Fruit fly (Drosophila melanogaster): ENCODE measurements around the gene spen.
A peak's percentile ranks its signal among the peaks of the same experiment; 100 is the strongest.

Gene spen

dm6 chr2L:158649-159257 lies at the start of gene spen, which contains the start of gene CG33635:
TSS of gene spen (plus strand) at chr2L:159032.
TSS of gene CG33635 (minus strand) at chr2L:158664.
- TF ChIP-seq CG8478 (optimal IDR thresholded peaks at IDR 0.05) (no peak), CTCF (optimal IDR thresholded peaks at IDR 0.05) (peak in 1 of 2 experiments; percentile 5)

dm6 chr2L:109098-109799 lies 49.6 kb upstream of the spen start:
- TF ChIP-seq CTCF (optimal IDR thresholded peaks at IDR 0.05) (no peak), CG8478 (optimal IDR thresholded peaks at IDR 0.05) (no peak)

DNA sequence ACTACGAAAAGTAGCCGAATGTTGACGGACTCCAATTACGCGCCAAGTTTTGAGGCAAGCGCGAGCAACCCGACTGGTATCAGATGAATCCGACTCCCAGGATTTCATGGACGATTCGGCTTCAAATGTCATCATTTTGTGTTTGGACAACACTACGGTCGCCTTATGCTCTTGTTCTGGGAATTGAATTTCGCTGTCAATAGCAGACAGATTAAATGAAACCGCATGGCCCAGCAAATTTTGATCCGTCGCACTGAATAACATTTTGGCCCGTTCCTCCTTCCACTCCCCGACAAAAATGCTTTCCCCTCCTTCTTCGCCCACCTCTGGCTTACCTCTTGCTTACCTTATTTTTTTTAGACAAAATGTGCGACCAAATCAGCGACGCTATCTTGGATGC lies 48.8 kb upstream of the spen start:
- TF ChIP-seq CTCF (optimal IDR thresholded peaks at IDR 0.05) (no peak), CG8478 (optimal IDR thresholded peaks at IDR 0.05) (no peak)

DNA sequence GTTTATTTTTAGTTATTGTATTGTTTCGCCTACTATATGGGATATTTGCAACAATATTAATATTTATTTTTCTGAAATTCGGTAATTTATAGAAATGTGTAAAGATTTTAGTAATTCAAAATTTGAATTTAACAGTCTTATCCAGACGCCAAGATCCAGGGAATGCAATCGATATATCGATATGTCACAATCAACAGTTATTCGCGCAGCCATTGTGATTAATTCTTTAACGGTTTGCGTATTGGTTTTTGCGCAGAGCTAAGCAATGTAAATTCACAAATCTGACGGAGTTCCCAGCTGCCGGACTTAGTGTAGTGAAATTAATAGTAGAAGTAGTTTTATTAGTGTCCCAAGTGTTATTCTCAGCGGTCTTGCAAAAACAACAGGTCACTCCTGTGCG lies 44.4 kb upstream of the spen start, which contains the start of gene ND-15:
TSS of gene ND-15 (plus strand) at position 298 of the 400 bp plus-strand sequence.
- TF ChIP-seq CG8478 (optimal IDR thresholded peaks at IDR 0.05) (no peak), CTCF (optimal IDR thresholded peaks at IDR 0.05) (peak in 1 of 2 experiments; percentile 14)

dm6 chr2L:116388-116787 lies 42.4 kb upstream of the spen start, which contains the start of gene CG13694:
TSS of gene CG13694 (minus strand) at chr2L:116488.
- TF ChIP-seq CTCF (optimal IDR thresholded peaks at IDR 0.05): no peak
- no peak for TF ChIP-seq CG8478 (optimal IDR thresholded peaks at IDR 0.05)

- TF ChIP-seq CTCF (optimal IDR thresholded peaks at IDR 0.05) (no peak), CG8478 (optimal IDR thresholded peaks at IDR 0.05) (no peak)
These were observed 41.1 kb upstream of the spen start for dm6 chr2L:117750-118149.

DNA sequence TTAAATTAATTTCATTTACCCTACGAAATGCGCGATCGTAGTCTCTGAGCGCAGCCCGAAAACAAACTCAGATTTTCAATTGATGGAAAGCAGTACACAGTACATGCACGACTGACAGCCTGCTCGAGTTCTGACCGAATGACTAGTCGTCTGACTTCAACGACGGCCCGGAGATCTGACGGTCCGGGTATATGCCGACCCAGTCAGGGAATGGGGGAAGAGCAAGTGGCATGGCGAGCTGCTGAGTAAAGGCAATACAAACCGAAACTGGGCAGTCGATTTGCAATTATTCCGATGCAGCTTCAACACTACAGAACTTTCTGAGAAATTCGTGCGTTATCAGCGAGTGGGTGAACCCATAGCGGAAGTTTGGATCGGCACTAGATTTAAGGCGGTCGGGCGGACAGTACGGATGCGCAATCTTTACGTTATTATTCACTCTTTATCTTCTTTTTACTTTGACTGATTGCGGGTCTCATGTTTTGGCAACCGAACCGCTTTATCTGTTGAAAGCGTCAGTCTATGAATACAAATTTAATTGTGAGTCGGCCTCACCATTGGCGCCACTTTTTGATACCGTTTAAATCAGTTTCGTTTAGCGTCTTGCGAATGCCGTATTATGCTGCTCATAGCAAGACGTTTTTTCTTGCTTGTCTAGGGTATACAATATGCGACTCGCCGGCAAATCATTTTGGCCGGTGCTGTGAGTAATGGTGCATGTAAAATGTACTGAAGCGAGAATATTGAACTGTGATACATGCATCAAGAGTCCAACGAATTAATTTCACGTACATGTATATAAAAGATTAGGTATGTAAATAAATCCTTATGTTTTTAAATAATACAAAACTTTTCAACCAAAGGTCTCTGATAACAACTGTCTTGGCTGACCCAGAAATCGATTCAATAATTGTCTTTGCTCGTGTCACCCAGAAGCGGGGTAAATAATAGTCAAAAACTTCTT lies 38.1 kb upstream of the spen start:
- no peak for TF ChIP-seq CG8478 (optimal IDR thresholded peaks at IDR 0.05)
- TF ChIP-seq CTCF (optimal IDR thresholded peaks at IDR 0.05): no peak

dm6 chr2L:121456-121831 lies 37.4 kb upstream of the spen start, which contains the start of gene CG4822:
TSS of gene CG4822 (minus strand) at chr2L:121754.
- TF ChIP-seq CTCF (optimal IDR thresholded peaks at IDR 0.05): no peak

DNA sequence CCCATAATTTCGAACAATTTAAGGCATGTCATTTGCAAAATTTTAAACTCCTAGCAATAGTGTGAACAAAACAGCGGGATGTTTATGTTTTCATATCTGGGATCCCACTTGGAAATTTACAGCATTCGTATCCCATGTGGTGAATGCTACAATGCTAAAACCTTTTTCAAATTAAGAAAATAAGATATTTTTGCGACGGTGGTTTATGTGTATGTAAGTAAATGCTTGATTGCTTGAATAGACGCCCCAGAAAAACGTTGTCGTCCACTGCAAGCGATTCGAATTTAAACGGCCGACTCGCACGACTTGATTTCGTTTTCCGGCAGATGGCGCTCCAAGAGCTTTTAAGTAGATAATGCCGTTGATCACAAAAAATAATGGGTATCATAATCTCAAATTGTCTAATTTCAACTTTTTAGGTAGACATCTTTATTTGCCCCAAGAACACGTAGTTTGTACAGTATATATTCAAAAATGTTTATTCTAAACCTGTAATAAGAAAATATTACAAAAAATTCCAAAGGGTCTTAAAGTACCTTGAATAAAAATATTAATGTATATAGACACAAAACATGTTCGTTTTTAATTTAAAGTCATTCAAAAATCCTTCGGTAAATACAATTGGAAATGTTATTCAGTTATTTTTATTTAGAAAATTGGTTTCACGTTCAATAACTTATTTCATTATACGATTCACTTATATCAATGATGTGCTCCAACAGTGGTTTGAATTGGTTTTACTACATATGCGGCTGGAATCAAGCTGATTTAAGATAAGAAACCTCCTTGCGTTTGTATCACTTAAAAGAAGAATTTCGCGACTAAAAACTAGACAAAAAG lies 36.4 kb upstream of the spen start:
- TF ChIP-seq CG8478 (optimal IDR thresholded peaks at IDR 0.05): no peak
- peak; percentile 42 to 66 for TF ChIP-seq CTCF (optimal IDR thresholded peaks at IDR 0.05)

dm6 chr2L:123007-123327 lies 35.9 kb upstream of the spen start:
- TF ChIP-seq CG8478 (optimal IDR thresholded peaks at IDR 0.05) (no peak), CTCF (optimal IDR thresholded peaks at IDR 0.05) (no peak)

DNA sequence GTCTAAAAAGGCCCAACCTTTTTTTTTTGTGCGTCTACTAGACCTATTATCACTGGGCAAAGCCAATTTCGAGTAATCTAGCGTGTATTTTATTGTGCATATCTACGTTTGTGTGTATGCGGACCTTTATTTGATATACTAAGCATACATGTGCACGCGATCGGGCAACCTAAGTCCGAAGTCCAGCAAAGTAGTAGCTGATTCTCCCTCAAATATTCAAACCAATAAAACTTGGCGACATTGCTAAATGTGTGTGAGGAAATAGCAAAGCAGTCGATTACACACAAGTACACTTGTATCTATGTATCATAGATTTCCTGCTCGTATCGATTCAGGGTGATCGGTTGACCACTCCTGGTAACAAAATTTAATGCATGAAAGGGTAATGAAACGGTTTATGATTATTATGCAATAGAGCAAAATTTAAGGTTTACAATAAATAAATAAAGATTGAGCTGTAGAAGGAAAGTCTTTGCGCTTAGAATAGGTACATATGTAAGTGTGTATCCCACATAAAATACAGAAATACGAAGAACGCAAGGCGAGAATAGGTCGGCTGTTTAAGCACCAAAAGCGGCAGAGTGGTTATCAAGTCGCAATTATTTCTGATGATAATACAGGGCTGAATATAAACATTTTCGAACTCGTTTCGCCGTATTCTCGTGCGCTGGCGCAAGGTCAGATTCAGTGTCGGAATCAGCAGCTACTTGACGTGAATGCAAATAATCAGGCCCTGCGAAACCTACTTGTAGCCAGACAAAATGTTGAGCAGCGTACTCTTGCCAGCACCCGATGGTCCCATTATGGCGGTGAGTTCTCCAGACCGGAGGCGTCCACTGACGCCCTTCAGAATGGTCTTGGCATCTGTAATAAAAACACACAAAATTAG lies 33.2 kb upstream of the spen start:
- TF ChIP-seq CG8478 (optimal IDR thresholded peaks at IDR 0.05): no peak
- TF ChIP-seq CTCF (optimal IDR thresholded peaks at IDR 0.05): no peak

DNA sequence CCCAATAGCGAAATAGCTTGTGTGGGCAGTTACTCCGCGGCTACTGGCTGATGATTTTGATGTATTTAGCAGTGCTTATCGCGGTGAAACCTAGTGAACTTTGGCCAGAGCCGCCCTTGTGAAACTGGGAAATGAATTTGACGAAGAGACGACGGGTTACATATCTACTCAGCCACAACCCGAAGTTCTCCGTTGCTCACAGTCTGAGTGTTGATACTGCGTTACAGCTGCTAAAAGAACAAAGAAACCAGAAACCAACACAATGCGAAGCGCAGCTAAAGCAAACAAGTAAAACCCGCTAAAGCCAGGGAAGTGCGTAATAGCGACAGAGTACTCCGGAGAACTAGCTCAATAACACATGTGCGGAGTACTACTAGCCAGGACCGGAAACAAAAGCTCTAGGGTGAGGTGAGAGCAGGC lies 30.5 kb upstream of the spen start:
- no peak for TF ChIP-seq CG8478 (optimal IDR thresholded peaks at IDR 0.05)
- TF ChIP-seq CTCF (optimal IDR thresholded peaks at IDR 0.05): no peak
